Worm (Caenorhabditis elegans) whole organism, young adult: Measurements from ENCODE around the gene egas-2.

Experiments used
- B0261.1 ChIP-seq: sonication (generic microtip); optimal IDR thresholded peaks from 2 replicates; lab custom pipeline; 2016; ENCODE audit warnings: mild to moderate bottlenecking, missing genetic modification characterization, moderate library complexity, missing compliant biosample characterization
- C06A6.2 ChIP-seq: fragments of 200-800 bp; sonication (Bioruptor generic); conservative IDR thresholded peaks from 2 replicates; pipeline ENCODE4 v1.3.6; 2022; ENCODE audit warnings: missing genetic modification characterization, missing compliant biosample characterization
- F10E7.11 ChIP-seq: sonication (generic microtip); optimal IDR thresholded peaks from 2 replicates; lab custom pipeline; 2017; ENCODE audit warnings: mild to moderate bottlenecking, missing genetic modification characterization, moderate library complexity, missing compliant biosample characterization
- F23B12.7 ChIP-seq: sonication (generic microtip); optimal IDR thresholded peaks from 2 replicates; lab custom pipeline; 2017; ENCODE audit warnings: missing genetic modification characterization, mild to moderate bottlenecking, missing compliant biosample characterization, antibody characterized with exemption, moderate library complexity; ENCODE audit not compliant: insufficient read depth
- F37B4.10 ChIP-seq: fragments of 200-800 bp; sonication (Bioruptor generic); IDR thresholded peaks from 2 replicates; pipeline ENCODE4 v1.3.6; 2022; ENCODE audit warnings: missing genetic modification characterization, missing compliant biosample characterization
- F52B5.7 ChIP-seq: sonication (generic microtip); optimal IDR thresholded peaks from 2 replicates; lab custom pipeline; 2016; ENCODE audit warnings: mild to moderate bottlenecking, missing genetic modification characterization, missing compliant biosample characterization
- F57C9.4 ChIP-seq: sonication (generic microtip); optimal IDR thresholded peaks from 2 replicates; lab custom pipeline; 2017; ENCODE audit warnings: mild to moderate bottlenecking, missing genetic modification characterization, missing compliant biosample characterization
- K11D2.4 ChIP-seq: fragments of 200-800 bp; sonication (Bioruptor generic); IDR thresholded peaks from 2 replicates; pipeline ENCODE4 v1.3.6; 2022; ENCODE audit warnings: missing genetic modification reagents, missing genetic modification characterization, missing compliant biosample characterization
- K12H6.12 ChIP-seq: fragments of 200-800 bp; sonication (Bioruptor generic); optimal IDR thresholded peaks from 2 replicates; lab custom pipeline; 2018; ENCODE audit warnings: mild to moderate bottlenecking, missing genetic modification characterization, missing compliant biosample characterization
- Y53G8AR.9 ChIP-seq: fragments of 200-800 bp; sonication (Bioruptor generic); conservative IDR thresholded peaks from 2 replicates; pipeline ENCODE4 v1.3.6; 2022; ENCODE audit warnings: missing genetic modification reagents, missing genetic modification characterization, missing compliant biosample characterization
- Y56A3A.18 ChIP-seq: fragments of 200-800 bp; sonication (Bioruptor generic); IDR thresholded peaks from 2 replicates; pipeline ENCODE4 v1.3.6; 2022; ENCODE audit warnings: missing genetic modification reagents, missing genetic modification characterization, missing compliant biosample characterization
- Y67H2A.10 ChIP-seq: fragments of 200-800 bp; sonication (Bioruptor generic); conservative IDR thresholded peaks from 2 replicates; pipeline ENCODE4 v1.3.6; 2022; ENCODE audit warnings: missing genetic modification reagents, missing genetic modification characterization, missing compliant biosample characterization
- ama-1 ChIP-seq, 3 experiments: fragments of 150-350 bp in 1 of 3; sonication (generic microtip) in 2 of 3; optimal IDR thresholded peaks; 2 replicates each; lab custom pipeline; 2014 to 2018; ENCODE audit warnings: missing biosample characterization in 2 of 3, missing genetic modification characterization in 2 of 3, missing genetic modification reagents in 2 of 3
- aptf-2 ChIP-seq: fragments of 200-800 bp; sonication (Bioruptor generic); conservative IDR thresholded peaks from 2 replicates; pipeline ENCODE4 v1.3.6; 2022; ENCODE audit warnings: missing genetic modification reagents, missing genetic modification characterization, missing compliant biosample characterization
- ccch-3 ChIP-seq: fragments of 200-800 bp; sonication (Bioruptor generic); optimal IDR thresholded peaks from 2 replicates; lab custom pipeline; 2018; ENCODE audit warnings: mild to moderate bottlenecking, missing genetic modification characterization, missing compliant biosample characterization
- cebp-2 ChIP-seq: fragments of 200-800 bp; sonication (Bioruptor generic); IDR thresholded peaks from 2 replicates; pipeline ENCODE4 v1.3.6; 2022; ENCODE audit warnings: missing genetic modification characterization, missing compliant biosample characterization
- ceh-100 ChIP-seq: fragments of 200-800 bp; sonication (Bioruptor generic); IDR thresholded peaks from 2 replicates; pipeline ENCODE4 v1.3.6; 2022; ENCODE audit warnings: missing genetic modification reagents, missing genetic modification characterization, missing compliant biosample characterization
- ceh-27 ChIP-seq: fragments of 200-800 bp; sonication (Bioruptor generic); optimal IDR thresholded peaks from 2 replicates; lab custom pipeline; 2018; ENCODE audit warnings: mild to moderate bottlenecking, missing genetic modification characterization, moderate library complexity, missing compliant biosample characterization
- dpff-1 ChIP-seq: sonication (generic microtip); optimal IDR thresholded peaks from 2 replicates; lab custom pipeline; 2017; ENCODE audit warnings: mild to moderate bottlenecking, missing genetic modification characterization, missing compliant biosample characterization
- dpl-1 ChIP-seq: fragments of 150-350 bp; optimal IDR thresholded peaks from 2 replicates; lab custom pipeline; 2014; ENCODE audit warnings: missing biosample characterization, missing genetic modification reagents, missing genetic modification characterization
- egrh-3 ChIP-seq: fragments of 200-800 bp; sonication (Bioruptor generic); IDR thresholded peaks from 2 replicates; pipeline ENCODE4 v1.3.6; 2022; ENCODE audit warnings: missing genetic modification reagents, missing genetic modification characterization, missing compliant biosample characterization
- ekl-4 ChIP-seq: fragments of 200-800 bp; sonication (Bioruptor generic); IDR thresholded peaks from 2 replicates; pipeline ENCODE4 v1.3.6; 2022; ENCODE audit warnings: missing genetic modification reagents, missing genetic modification characterization, missing compliant biosample characterization
- hlh-12 ChIP-seq: sonication (generic microtip); optimal IDR thresholded peaks from 2 replicates; lab custom pipeline; 2016; ENCODE audit warnings: missing genetic modification characterization, missing compliant biosample characterization
- hmg-20 ChIP-seq: fragments of 200-800 bp; sonication (Bioruptor generic); IDR thresholded peaks from 2 replicates; pipeline ENCODE4 v1.3.6; 2022; ENCODE audit warnings: missing genetic modification reagents, missing genetic modification characterization, missing compliant biosample characterization
- lin-26 ChIP-seq: fragments of 200-800 bp; sonication (Bioruptor generic); IDR thresholded peaks from 2 replicates; pipeline ENCODE4 v1.3.6; 2022; ENCODE audit warnings: missing genetic modification reagents, missing genetic modification characterization, missing compliant biosample characterization
- lin-40 ChIP-seq: sonication (generic microtip); optimal IDR thresholded peaks from 2 replicates; lab custom pipeline; 2016; ENCODE audit warnings: missing genetic modification characterization, mild to moderate bottlenecking, missing compliant biosample characterization, missing genotype, missing genetic modification reagents
- mxl-1 ChIP-seq: sonication (generic microtip); optimal IDR thresholded peaks from 2 replicates; lab custom pipeline; 2016; ENCODE audit warnings: missing genetic modification characterization, missing compliant biosample characterization
- nfya-1 ChIP-seq: sonication (generic microtip); optimal IDR thresholded peaks from 2 replicates; lab custom pipeline; 2017; ENCODE audit warnings: antibody characterized with exemption, missing compliant biosample characterization, missing genetic modification characterization, borderline replicate concordance; ENCODE audit not compliant: insufficient read depth
- nfyb-1 ChIP-seq: fragments of 200-800 bp; sonication (Bioruptor generic); IDR thresholded peaks from 2 replicates; pipeline ENCODE4 v1.3.6; 2022; ENCODE audit warnings: missing genetic modification reagents, missing genetic modification characterization, missing compliant biosample characterization
- nhr-120 ChIP-seq: fragments of 200-800 bp; sonication (Bioruptor generic); IDR thresholded peaks from 2 replicates; pipeline ENCODE4 v1.3.6; 2022; ENCODE audit warnings: missing genetic modification characterization, missing compliant biosample characterization
- nhr-90 ChIP-seq: sonication (generic microtip); optimal IDR thresholded peaks from 2 replicates; lab custom pipeline; 2016; ENCODE audit warnings: missing genotype, mild to moderate bottlenecking, missing genetic modification characterization, missing compliant biosample characterization
- rcor-1 ChIP-seq: fragments of 200-800 bp; sonication (Bioruptor generic); IDR thresholded peaks from 2 replicates; pipeline ENCODE4 v1.3.6; 2022; ENCODE audit warnings: missing genetic modification reagents, missing genetic modification characterization, missing compliant biosample characterization
- repo-1 ChIP-seq: sonication (generic microtip); optimal IDR thresholded peaks from 2 replicates; lab custom pipeline; 2017; ENCODE audit warnings: mild to moderate bottlenecking, missing genetic modification characterization, missing compliant biosample characterization
- sea-2 ChIP-seq: fragments of 200-800 bp; sonication (Bioruptor generic); IDR thresholded peaks from 2 replicates; pipeline ENCODE4 v1.3.6; 2022; ENCODE audit warnings: missing genetic modification characterization, missing compliant biosample characterization
- snpc-1.3 ChIP-seq: sonication (generic microtip); optimal IDR thresholded peaks from 2 replicates; lab custom pipeline; 2017; ENCODE audit warnings: missing genetic modification characterization, mild to moderate bottlenecking, missing compliant biosample characterization, antibody characterized with exemption, moderate library complexity, missing genotype, missing genetic modification reagents; ENCODE audit not compliant: insufficient read depth
- snpc-3.4 ChIP-seq: sonication (generic microtip); optimal IDR thresholded peaks from 2 replicates; lab custom pipeline; 2017; ENCODE audit warnings: missing genetic modification characterization, mild to moderate bottlenecking, missing compliant biosample characterization, antibody characterized with exemption, moderate library complexity, missing genotype, missing genetic modification reagents
- snpc-4 ChIP-seq, 5 experiments: fragments of 150-350 bp in 1 of 5; sonication (generic microtip) in 4 of 5; optimal IDR thresholded peaks; 2 replicates each; lab custom pipeline; 2014 to 2018; ENCODE audit warnings: missing genetic modification characterization in 5 of 5, missing biosample characterization in 3 of 5, antibody characterized with exemption in 2 of 5, mild to moderate bottlenecking in 2 of 5, missing compliant biosample characterization in 2 of 5, missing genotype in 2 of 5, moderate library complexity in 2 of 5, missing genetic modification reagents in 1 of 5
- somi-1 ChIP-seq: fragments of 200-800 bp; sonication (Bioruptor generic); optimal IDR thresholded peaks from 2 replicates; lab custom pipeline; 2018; ENCODE audit warnings: mild to moderate bottlenecking, missing genetic modification characterization, missing compliant biosample characterization
- sptf-2 ChIP-seq: fragments of 200-800 bp; sonication (Bioruptor generic); optimal IDR thresholded peaks from 2 replicates; lab custom pipeline; 2018; ENCODE audit warnings: mild to moderate bottlenecking, missing genetic modification characterization, missing compliant biosample characterization
- tbx-9 ChIP-seq: sonication (generic microtip); optimal IDR thresholded peaks from 2 replicates; lab custom pipeline; 2016; ENCODE audit warnings: borderline replicate concordance, missing genetic modification characterization, inconsistent platforms, missing compliant biosample characterization
- unc-130 ChIP-seq: sonication (generic microtip); optimal IDR thresholded peaks from 2 replicates; lab custom pipeline; 2016; ENCODE audit warnings: missing genetic modification reagents, missing genetic modification characterization, missing compliant biosample characterization
- xnd-1 ChIP-seq: sonication (generic microtip); optimal IDR thresholded peaks from 2 replicates; lab custom pipeline; 2016; ENCODE audit warnings: missing genotype, missing genetic modification reagents, missing genetic modification characterization, missing compliant biosample characterization
- zfh-2 ChIP-seq: fragments of 200-800 bp; sonication (Bioruptor generic); conservative IDR thresholded peaks from 2 replicates; pipeline ENCODE4 v1.3.6; 2022; ENCODE audit warnings: missing genetic modification reagents, missing genetic modification characterization, missing compliant biosample characterization
- zim-3 ChIP-seq: sonication (generic microtip); optimal IDR thresholded peaks from 2 replicates; lab custom pipeline; 2017; ENCODE audit warnings: mild to moderate bottlenecking, missing genetic modification characterization, moderate library complexity, missing compliant biosample characterization
- ztf-22 ChIP-seq: fragments of 200-800 bp; sonication (Bioruptor generic); optimal IDR thresholded peaks from 2 replicates; lab custom pipeline; 2018; ENCODE audit warnings: mild to moderate bottlenecking, missing genetic modification characterization, moderate library complexity, missing compliant biosample characterization
- ztf-26 ChIP-seq: sonication (generic microtip); optimal IDR thresholded peaks from 2 replicates; lab custom pipeline; 2017; ENCODE audit warnings: missing genetic modification characterization, missing compliant biosample characterization

egas-2 gene

DNA sequence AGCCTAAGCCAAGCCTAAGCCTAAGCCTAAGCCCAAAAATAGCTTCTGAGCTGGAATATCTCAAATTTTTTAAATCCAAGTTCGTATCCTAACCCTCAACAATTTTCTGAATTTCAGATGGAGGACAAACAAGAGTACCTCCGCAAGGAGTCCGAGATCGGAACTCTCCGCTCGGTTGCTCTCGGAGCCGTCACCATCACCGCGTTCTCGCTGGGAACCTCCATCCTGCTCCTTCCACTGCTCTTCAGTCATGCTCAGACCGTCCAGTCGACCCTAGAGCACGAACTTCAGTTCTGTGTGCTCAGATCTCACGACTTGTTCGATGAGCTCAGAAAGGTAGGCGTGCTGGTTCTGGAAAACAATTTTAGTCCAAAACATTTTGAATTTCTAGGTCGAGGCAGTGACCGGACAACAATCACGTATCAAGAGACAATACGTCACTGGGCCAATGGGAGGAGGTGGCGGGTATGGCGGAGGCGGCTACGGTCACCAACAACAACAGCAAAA is 11.7 kb upstream of the egas-2 start, which contains the start of gene col-42:
col-42 (plus strand) TSS at position 118 of the 507 bp plus-strand sequence.
- TF ChIP-seq ztf-22 (GFP tag; lab: Kevin White, UChicago) (no peak), rcor-1 (no peak), sea-2 (GFP tag; lab: Robert Waterston, UW) (no peak), ceh-27 (GFP tag; lab: Kevin White, UChicago) (no peak), egrh-3 (GFP tag; lab: Robert Waterston, UW) (no peak), nfyb-1 (GFP tag; lab: Robert Waterston, UW) (0 out of 2 replicates have a peak, but pooled peaks have one; percentile 8), lin-40 (tag; lab: Kevin White, UChicago) (peak; percentile 63), Y67H2A.10 (GFP tag; lab: Robert Waterston, UW) (no peak), hlh-12 (tag; lab: Kevin White, UChicago) (no peak), Y53G8AR.9 (GFP tag; lab: Robert Waterston, UW) (peak; percentile 58; the same call in 1 of the 2 replicates), snpc-1.3 (tag; lab: Kevin White, UChicago) (no peak), zim-3 (tag; lab: Kevin White, UChicago) (peak; percentile 67), ama-1 (optimal IDR thresholded peaks at IDR 0.05; lab: Kevin White, UChicago) (peak; percentile 74), ama-1 (GFP tag; optimal IDR thresholded peaks at IDR 0.05; lab: Kevin White, UChicago) (no peak), ztf-26 (tag; lab: Kevin White, UChicago) (peak; percentile 54), lin-26 (GFP tag; lab: Robert Waterston, UW) (peak; percentile 90), aptf-2 (GFP tag; lab: Robert Waterston, UW) (no peak), K12H6.12 (tag; lab: Kevin White, UChicago) (peak; percentile 31), nhr-120 (no peak)

DNA sequence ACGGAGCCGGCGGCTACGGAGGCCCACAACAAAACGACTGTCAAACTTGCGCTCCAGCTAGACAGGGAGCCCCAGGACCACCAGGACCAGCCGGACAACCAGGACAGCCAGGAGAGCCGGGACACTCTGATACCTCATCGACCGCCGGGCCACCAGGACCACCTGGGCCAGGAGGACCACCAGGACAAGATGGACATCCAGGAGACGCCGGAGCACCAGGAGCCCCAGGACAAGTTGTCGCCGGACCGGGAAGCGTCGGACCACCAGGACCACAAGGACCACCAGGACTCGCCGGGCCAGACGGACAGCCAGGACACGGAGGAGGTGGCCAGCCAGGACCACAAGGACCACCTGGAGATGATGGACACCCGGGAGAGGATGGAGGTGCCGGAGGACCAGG is 11.1 kb upstream of the egas-2 start:
- TF ChIP-seq Y53G8AR.9 (GFP tag; lab: Robert Waterston, UW) (no peak), hmg-20 (GFP tag; lab: Robert Waterston, UW) (no peak), xnd-1 (tag; lab: Kevin White, UChicago) (no peak), nfyb-1 (GFP tag; lab: Robert Waterston, UW) (no peak), ccch-3 (no peak), somi-1 (GFP tag; lab: Kevin White, UChicago) (no peak), snpc-3.4 (tag; lab: Kevin White, UChicago) (no peak), repo-1 (tag; lab: Kevin White, UChicago) (no peak), F23B12.7 (no peak), snpc-4 (GFP tag; optimal IDR thresholded peaks at IDR 0.05; lab: Kevin White, UChicago) (no peak), snpc-4 (tag; optimal IDR thresholded peaks at IDR 0.05; lab: Kevin White, UChicago) (no peak), K11D2.4 (GFP tag; lab: Robert Waterston, UW) (0 out of 2 replicates have a peak, but pooled peaks have one; percentile 14), ceh-100 (GFP tag; lab: Robert Waterston, UW) (no peak), unc-130 (GFP tag; lab: Kevin White, UChicago) (no peak), nfya-1 (tag; lab: Kevin White, UChicago) (no peak), nhr-90 (tag; lab: Kevin White, UChicago) (no peak), B0261.1 (tag; lab: Kevin White, UChicago) (no peak), F10E7.11 (tag; lab: Kevin White, UChicago) (no peak), Y56A3A.18 (GFP tag; lab: Robert Waterston, UW) (no peak), dpl-1 (GFP tag; lab: Kevin White, UChicago) (no peak), tbx-9 (tag; lab: Kevin White, UChicago) (no peak), C06A6.2 (GFP tag; lab: Robert Waterston, UW) (no peak), sptf-2 (GFP tag; lab: Kevin White, UChicago) (no peak), F52B5.7 (no peak), egrh-3 (GFP tag; lab: Robert Waterston, UW) (peak; percentile 96), F37B4.10 (GFP tag; lab: Robert Waterston, UW) (no peak), ekl-4 (GFP tag; lab: Robert Waterston, UW) (no peak), F57C9.4 (no peak), cebp-2 (GFP tag; lab: Robert Waterston, UW) (no peak), mxl-1 (tag; lab: Kevin White, UChicago) (no peak), rcor-1 (no peak), dpff-1 (no peak), zfh-2 (GFP tag; lab: Robert Waterston, UW) (peak; percentile 93)
